Worm (Caenorhabditis elegans) whole organism, young adult: ENCODE results near the gene W01B6.8.

ENCODE experiments used
- B0035.1 ChIP-seq: sonication (generic microtip); optimal IDR thresholded peaks from 2 replicates; lab custom pipeline; 2016; ENCODE audit warnings: missing genetic modification characterization, mild to moderate bottlenecking, missing compliant biosample characterization, missing genotype, missing genetic modification reagents
- B0261.1 ChIP-seq: sonication (generic microtip); optimal IDR thresholded peaks from 2 replicates; lab custom pipeline; 2016; ENCODE audit warnings: mild to moderate bottlenecking, missing genetic modification characterization, moderate library complexity, missing compliant biosample characterization
- D2030.7 ChIP-seq: fragments of 200-800 bp; sonication (Bioruptor generic); IDR thresholded peaks from 2 replicates; pipeline ENCODE4 v1.3.6; 2022; ENCODE audit warnings: missing genetic modification reagents, missing genetic modification characterization, missing compliant biosample characterization
- F23B12.7 ChIP-seq: sonication (generic microtip); optimal IDR thresholded peaks from 2 replicates; lab custom pipeline; 2017; ENCODE audit warnings: missing genetic modification characterization, mild to moderate bottlenecking, missing compliant biosample characterization, antibody characterized with exemption, moderate library complexity; ENCODE audit not compliant: insufficient read depth
- F52B5.7 ChIP-seq: sonication (generic microtip); optimal IDR thresholded peaks from 2 replicates; lab custom pipeline; 2016; ENCODE audit warnings: mild to moderate bottlenecking, missing genetic modification characterization, missing compliant biosample characterization
- F55B11.4 ChIP-seq: sonication (generic microtip); optimal IDR thresholded peaks from 2 replicates; lab custom pipeline; 2016; ENCODE audit warnings: missing compliant biosample characterization, missing genetic modification characterization, borderline replicate concordance; ENCODE audit not compliant: insufficient read depth
- Y53F4B.3 ChIP-seq: fragments of 200-800 bp; sonication (Bioruptor generic); IDR thresholded peaks from 2 replicates; pipeline ENCODE4 v1.3.6; 2022; ENCODE audit warnings: missing genetic modification reagents, missing genetic modification characterization, missing compliant biosample characterization
- Y53G8AR.9 ChIP-seq: fragments of 200-800 bp; sonication (Bioruptor generic); conservative IDR thresholded peaks from 2 replicates; pipeline ENCODE4 v1.3.6; 2022; ENCODE audit warnings: missing genetic modification reagents, missing genetic modification characterization, missing compliant biosample characterization
- Y95B8A.8 ChIP-seq: fragments of 200-800 bp; sonication (Bioruptor generic); IDR thresholded peaks from 2 replicates; pipeline ENCODE4 v1.3.6; 2022; ENCODE audit warnings: missing genetic modification reagents, missing genetic modification characterization, missing compliant biosample characterization
- aptf-2 ChIP-seq: fragments of 200-800 bp; sonication (Bioruptor generic); conservative IDR thresholded peaks from 2 replicates; pipeline ENCODE4 v1.3.6; 2022; ENCODE audit warnings: missing genetic modification reagents, missing genetic modification characterization, missing compliant biosample characterization
- atf-7 ChIP-seq: sonication (generic microtip); optimal IDR thresholded peaks from 2 replicates; lab custom pipeline; 2017; ENCODE audit warnings: mild to moderate bottlenecking, missing genetic modification characterization, missing compliant biosample characterization
- cebp-1 ChIP-seq, 2 experiments: fragments of 200-800 bp in 1 of 2; sonication (Bioruptor generic) in 1 of 2; sonication (generic microtip) in 1 of 2; IDR thresholded peaks in 1 of 2; optimal IDR thresholded peaks in 1 of 2; 2 replicates each; pipeline versions ENCODE4 v1.3.6 to Lab custom; 2017 to 2022; ENCODE audit warnings: missing compliant biosample characterization in 2 of 2, missing genetic modification characterization in 2 of 2, mild to moderate bottlenecking in 1 of 2, missing genetic modification reagents in 1 of 2, moderate library complexity in 1 of 2
- cebp-2 ChIP-seq: fragments of 200-800 bp; sonication (Bioruptor generic); IDR thresholded peaks from 2 replicates; pipeline ENCODE4 v1.3.6; 2022; ENCODE audit warnings: missing genetic modification characterization, missing compliant biosample characterization
- ceh-27 ChIP-seq: fragments of 200-800 bp; sonication (Bioruptor generic); optimal IDR thresholded peaks from 2 replicates; lab custom pipeline; 2018; ENCODE audit warnings: mild to moderate bottlenecking, missing genetic modification characterization, moderate library complexity, missing compliant biosample characterization
- ceh-40 ChIP-seq: fragments of 200-800 bp; sonication (Bioruptor generic); IDR thresholded peaks from 2 replicates; pipeline ENCODE4 v1.3.6; 2022; ENCODE audit warnings: missing genetic modification characterization, missing compliant biosample characterization
- chd-7 ChIP-seq: sonication (generic microtip); optimal IDR thresholded peaks from 2 replicates; lab custom pipeline; 2016; ENCODE audit warnings: mild to moderate bottlenecking, missing genetic modification characterization, moderate library complexity, missing compliant biosample characterization
- die-1 ChIP-seq: sonication (generic microtip); optimal IDR thresholded peaks from 2 replicates; lab custom pipeline; 2016; ENCODE audit warnings: missing genotype, mild to moderate bottlenecking, missing genetic modification characterization, missing compliant biosample characterization
- ekl-4 ChIP-seq: fragments of 200-800 bp; sonication (Bioruptor generic); IDR thresholded peaks from 2 replicates; pipeline ENCODE4 v1.3.6; 2022; ENCODE audit warnings: missing genetic modification reagents, missing genetic modification characterization, missing compliant biosample characterization
- him-1 ChIP-seq: sonication (generic microtip); optimal IDR thresholded peaks from 2 replicates; lab custom pipeline; 2016; ENCODE audit warnings: missing genotype, missing genetic modification reagents, missing genetic modification characterization, missing compliant biosample characterization
- hlh-12 ChIP-seq: sonication (generic microtip); optimal IDR thresholded peaks from 2 replicates; lab custom pipeline; 2016; ENCODE audit warnings: missing genetic modification characterization, missing compliant biosample characterization
- hmg-1.2 ChIP-seq: fragments of 200-800 bp; sonication (Bioruptor generic); IDR thresholded peaks from 2 replicates; pipeline ENCODE4 v1.3.6; 2022; ENCODE audit warnings: missing genetic modification reagents, missing genetic modification characterization, missing compliant biosample characterization
- mes-4 ChIP-seq: sonication (generic microtip); optimal IDR thresholded peaks from 2 replicates; lab custom pipeline; 2016; ENCODE audit warnings: missing genotype, missing genetic modification characterization, missing compliant biosample characterization
- nfyb-1 ChIP-seq: fragments of 200-800 bp; sonication (Bioruptor generic); IDR thresholded peaks from 2 replicates; pipeline ENCODE4 v1.3.6; 2022; ENCODE audit warnings: missing genetic modification reagents, missing genetic modification characterization, missing compliant biosample characterization
- rcor-1 ChIP-seq: fragments of 200-800 bp; sonication (Bioruptor generic); IDR thresholded peaks from 2 replicates; pipeline ENCODE4 v1.3.6; 2022; ENCODE audit warnings: missing genetic modification reagents, missing genetic modification characterization, missing compliant biosample characterization
- rec-8 ChIP-seq, 2 experiments: sonication (generic microtip); optimal IDR thresholded peaks; 2 replicates each; lab custom pipeline; 2016; ENCODE audit warnings: mild to moderate bottlenecking in 2 of 2, missing genetic modification characterization in 2 of 2, missing genetic modification reagents in 2 of 2, missing genotype in 2 of 2, missing biosample characterization in 1 of 2, missing compliant biosample characterization in 1 of 2, moderate library complexity in 1 of 2
- rpc-1 ChIP-seq, 2 experiments: fragments of 150-350 bp in 1 of 2; sonication (generic microtip) in 1 of 2; optimal IDR thresholded peaks; 2 replicates each; lab custom pipeline; 2014 to 2018; ENCODE audit warnings: missing biosample characterization in 1 of 2, missing genetic modification characterization in 1 of 2, missing genetic modification reagents in 1 of 2, missing genotype in 1 of 2
- sdz-38 ChIP-seq: sonication (generic microtip); optimal IDR thresholded peaks from 2 replicates; lab custom pipeline; 2016; ENCODE audit warnings: missing genotype, missing genetic modification characterization, missing compliant biosample characterization
- sea-2 ChIP-seq: fragments of 200-800 bp; sonication (Bioruptor generic); IDR thresholded peaks from 2 replicates; pipeline ENCODE4 v1.3.6; 2022; ENCODE audit warnings: missing genetic modification characterization, missing compliant biosample characterization
- snpc-1.1 ChIP-seq: sonication (generic microtip); optimal IDR thresholded peaks from 2 replicates; lab custom pipeline; 2017; ENCODE audit warnings: missing genetic modification characterization, mild to moderate bottlenecking, missing compliant biosample characterization, antibody characterized with exemption, moderate library complexity, missing genotype, missing genetic modification reagents; ENCODE audit not compliant: insufficient read depth
- somi-1 ChIP-seq: fragments of 200-800 bp; sonication (Bioruptor generic); optimal IDR thresholded peaks from 2 replicates; lab custom pipeline; 2018; ENCODE audit warnings: mild to moderate bottlenecking, missing genetic modification characterization, missing compliant biosample characterization
- unc-130 ChIP-seq: sonication (generic microtip); optimal IDR thresholded peaks from 2 replicates; lab custom pipeline; 2016; ENCODE audit warnings: missing genetic modification reagents, missing genetic modification characterization, missing compliant biosample characterization
- ztf-26 ChIP-seq: sonication (generic microtip); optimal IDR thresholded peaks from 2 replicates; lab custom pipeline; 2017; ENCODE audit warnings: missing genetic modification characterization, missing compliant biosample characterization
- ztf-3 ChIP-seq: fragments of 200-800 bp; sonication (Bioruptor generic); optimal IDR thresholded peaks from 2 replicates; lab custom pipeline; 2018; ENCODE audit warnings: mild to moderate bottlenecking, missing genetic modification characterization, missing compliant biosample characterization

The W01B6.8 gene

ce11 chrIV:10047108-10047507 is 37.1 kb downstream of the W01B6.8 start, which contains the start of gene T04B2.3:
Gene T04B2.3, plus strand, starts transcription at chrIV:10047408.
- TF ChIP-seq B0261.1 (tag; lab: Kevin White, UChicago) (no peak), mes-4 (no peak), F55B11.4 (tag; lab: Kevin White, UChicago) (no peak), ceh-40 (GFP tag; lab: Robert Waterston, UW) (no peak), snpc-1.1 (tag; lab: Kevin White, UChicago) (no peak), sea-2 (GFP tag; lab: Robert Waterston, UW) (no peak), cebp-1 (GFP tag; IDR thresholded peaks at IDR 0.05; lab: Robert Waterston, UW) (no peak), cebp-1 (tag; optimal IDR thresholded peaks at IDR 0.05; lab: Kevin White, UChicago) (no peak), atf-7 (tag; lab: Kevin White, UChicago) (no peak), rpc-1 (optimal IDR thresholded peaks at IDR 0.05; lab: Kevin White, UChicago) (no peak), rpc-1 (tag; optimal IDR thresholded peaks at IDR 0.05; lab: Kevin White, UChicago) (no peak), hmg-1.2 (no peak), D2030.7 (GFP tag; lab: Robert Waterston, UW) (no peak), somi-1 (no peak), ztf-26 (tag; lab: Kevin White, UChicago) (no peak), Y53G8AR.9 (GFP tag; lab: Robert Waterston, UW) (no peak), unc-130 (no peak), Y53F4B.3 (GFP tag; lab: Robert Waterston, UW) (no peak), chd-7 (tag; lab: Kevin White, UChicago) (no peak)

ce11 chrIV:10046005-10046404 is 38.2 kb downstream of the W01B6.8 start:
- TF ChIP-seq rcor-1 (GFP tag; lab: Robert Waterston, UW) (no peak), snpc-1.1 (tag; lab: Kevin White, UChicago) (no peak), sdz-38 (tag; lab: Kevin White, UChicago) (no peak), him-1 (no peak), rec-8 (tag; optimal IDR thresholded peaks at IDR 0.05; lab: Kevin White, UChicago) (no peak)

- TF ChIP-seq ekl-4 (GFP tag; lab: Robert Waterston, UW): no peak
- no peak for TF ChIP-seq aptf-2
- no peak for TF ChIP-seq ztf-3 (GFP tag; lab: Kevin White, UChicago)
- no peak for TF ChIP-seq F52B5.7
- TF ChIP-seq hlh-12 (tag; lab: Kevin White, UChicago): no peak
- no peak for TF ChIP-seq ceh-27 (GFP tag; lab: Kevin White, UChicago)
- TF ChIP-seq, all 124 proteins: peak for 0
These were observed 41.3 kb downstream of the W01B6.8 start, which contains the start of gene frk-1 for ce11 chrIV:10042881-10043280. Gene frk-1, plus strand, starts transcription at chrIV:10043181.

- TF ChIP-seq F23B12.7 (no peak), die-1 (tag; lab: Kevin White, UChicago) (no peak), Y95B8A.8 (GFP tag; lab: Robert Waterston, UW) (no peak)
These were observed 43.4 kb downstream of the W01B6.8 start, which contains the start of gene dhs-31 for ce11 chrIV:10040803-10041202. Gene dhs-31, minus strand, starts transcription at chrIV:10040903.

- no peak for TF ChIP-seq cebp-2 (GFP tag; lab: Robert Waterston, UW)
- no peak for TF ChIP-seq Y95B8A.8 (GFP tag; lab: Robert Waterston, UW)
- TF ChIP-seq nfyb-1: no peak
- no peak for TF ChIP-seq B0035.1
These were observed 47.2 kb downstream of the W01B6.8 start, which contains the start of gene F44D12.10 for ce11 chrIV:10036966-10037365. Gene F44D12.10, minus strand, starts transcription at chrIV:10037066.
